Fruit fly (Drosophila melanogaster) whole organism, embryonic: ENCODE results near the gene 14-3-3epsilon.

Experiments used
- CG16779 ChIP-seq: fragments of 200-800 bp; sonication (Bioruptor generic); IDR thresholded peaks from 2 replicates; pipeline ENCODE4 v1.3.6; 2022; ENCODE audit warnings: missing biosample characterization, missing genetic modification characterization
- Chrac-16 ChIP-seq: fragments of 200-800 bp; sonication (Bioruptor generic); optimal IDR thresholded peaks from 3 replicates; lab custom pipeline; 2016; ENCODE audit warnings: missing biosample characterization, missing genetic modification characterization
- MBD-R2 ChIP-seq: fragments of 200-800 bp; sonication (Bioruptor generic); IDR thresholded peaks from 2 replicates; pipeline ENCODE4 v1.3.6; 2022; ENCODE audit warnings: missing biosample characterization, missing genetic modification characterization
- insv ChIP-seq, 2 experiments: fragments of 200-800 bp; sonication (Bioruptor generic); optimal IDR thresholded peaks; 3 replicates each; lab custom pipeline; 2016 to 2018; ENCODE audit warnings: missing biosample characterization in 2 of 2, missing genetic modification characterization in 2 of 2
- p53 ChIP-seq: fragments of 200-800 bp; sonication (Bioruptor generic); optimal IDR thresholded peaks from 2 replicates; lab custom pipeline; 2016; ENCODE audit warnings: missing biosample characterization, missing genetic modification characterization
- pfk ChIP-seq: fragments of 200-800 bp; sonication (Bioruptor generic); optimal IDR thresholded peaks from 2 replicates; lab custom pipeline; 2018; ENCODE audit warnings: missing biosample characterization, mild to moderate bottlenecking, missing genetic modification characterization, moderate library complexity
- run ChIP-seq: fragments of 200-800 bp; sonication (Bioruptor generic); optimal IDR thresholded peaks from 3 replicates; lab custom pipeline; 2018; ENCODE audit warnings: missing biosample characterization, mild to moderate bottlenecking, missing genetic modification characterization
- tio ChIP-seq: fragments of 200-800 bp; sonication (Bioruptor generic); optimal IDR thresholded peaks from 2 replicates; lab custom pipeline; 2017; ENCODE audit warnings: missing biosample characterization, missing genetic modification characterization, inconsistent platforms

DNA sequence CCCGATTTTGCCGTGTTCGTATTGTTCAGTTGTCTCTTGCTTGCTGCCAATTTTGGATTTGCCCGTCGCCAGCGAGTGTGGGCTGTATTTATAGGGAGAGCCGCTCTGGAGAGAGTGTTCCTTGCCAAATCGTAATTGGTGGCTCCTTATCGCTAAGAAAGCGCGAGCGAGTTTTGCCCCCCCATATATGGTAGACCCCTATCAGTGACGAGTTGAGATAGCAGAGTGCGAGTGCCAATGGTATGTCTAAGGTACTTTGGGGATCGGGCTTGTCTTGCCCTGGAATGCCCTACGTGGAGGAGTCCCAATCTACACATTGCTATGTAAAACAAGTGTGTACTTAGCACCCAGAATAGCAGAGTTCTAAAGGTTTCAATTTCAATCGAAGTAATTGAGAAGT is 37.2 kb downstream of the 14-3-3epsilon start, which contains the start of gene CG7142:
- TF ChIP-seq MBD-R2 (GFP tag; lab: Robert Waterston, UW), result no peak
- TF ChIP-seq pfk (GFP tag; lab: Kevin White, UChicago), result no peak
- TF ChIP-seq p53 (GFP tag; lab: Kevin White, UChicago), result no peak
- TF ChIP-seq Chrac-16 (GFP tag; lab: Kevin White, UChicago), result no peak
- TF ChIP-seq tio (GFP tag; lab: Kevin White, UChicago), result no peak
- TF ChIP-seq run (tag; lab: Kevin White, UChicago), result no peak
- TF ChIP-seq insv (GFP tag; optimal IDR thresholded peaks at IDR 0.05; lab: Kevin White, UChicago), result no peak
- no peak for TF ChIP-seq CG16779 (GFP tag; lab: Robert Waterston, UW)
